Worm (Caenorhabditis elegans) whole organism, early embryonic: Measurements from ENCODE around the gene nep-1.

Experiments used
- B0310.2 ChIP-seq: sonication (generic microtip); optimal IDR thresholded peaks from 2 replicates; lab custom pipeline; 2016; ENCODE audit warnings: mild to moderate bottlenecking, missing genetic modification characterization, missing compliant biosample characterization
- F13C5.2 ChIP-seq: sonication (generic microtip); optimal IDR thresholded peaks from 2 replicates; lab custom pipeline; 2017; ENCODE audit warnings: mild to moderate bottlenecking, missing genetic modification characterization, inconsistent platforms, missing compliant biosample characterization
- aly-1 ChIP-seq: sonication (generic microtip); optimal IDR thresholded peaks from 2 replicates; lab custom pipeline; 2016; ENCODE audit warnings: missing genetic modification characterization, missing compliant biosample characterization
- ama-1 ChIP-seq: fragments of 150-350 bp; optimal IDR thresholded peaks from 2 replicates; lab custom pipeline; 2014
- ceh-13 ChIP-seq: fragments of 200-800 bp; sonication (Bioruptor generic); optimal IDR thresholded peaks from 2 replicates; lab custom pipeline; 2018; ENCODE audit warnings: mild to moderate bottlenecking, missing genetic modification characterization, missing compliant biosample characterization
- ceh-36 ChIP-seq: sonication (generic microtip); optimal IDR thresholded peaks from 2 replicates; lab custom pipeline; 2016; ENCODE audit warnings: missing genetic modification characterization, inconsistent platforms, missing compliant biosample characterization
- ets-7 ChIP-seq: sonication (generic microtip); optimal IDR thresholded peaks from 2 replicates; lab custom pipeline; 2016; ENCODE audit warnings: missing genotype, missing genetic modification characterization, missing compliant biosample characterization
- flt-1 ChIP-seq: fragments of 200-800 bp; sonication (Bioruptor generic); IDR thresholded peaks from 2 replicates; pipeline ENCODE4 v1.3.6; 2022; ENCODE audit warnings: missing genetic modification characterization, missing compliant biosample characterization
- hmbx-1 ChIP-seq: sonication (generic microtip); optimal IDR thresholded peaks from 2 replicates; lab custom pipeline; 2016; ENCODE audit warnings: mild to moderate bottlenecking, missing genetic modification characterization, missing compliant biosample characterization
- hmg-4 ChIP-seq: fragments of 200-800 bp; sonication (Bioruptor generic); optimal IDR thresholded peaks from 2 replicates; lab custom pipeline; 2018; ENCODE audit warnings: mild to moderate bottlenecking, missing genetic modification characterization, missing compliant biosample characterization
- hnd-1 ChIP-seq: sonication (generic microtip); optimal IDR thresholded peaks from 2 replicates; lab custom pipeline; 2016; ENCODE audit warnings: missing genetic modification characterization, missing compliant biosample characterization
- pes-1 ChIP-seq: fragments of 200-800 bp; sonication (Bioruptor generic); IDR thresholded peaks from 2 replicates; pipeline ENCODE4 v1.3.6; 2022; ENCODE audit warnings: missing genetic modification reagents, missing genetic modification characterization, missing compliant biosample characterization
- scrt-1 ChIP-seq: fragments of 200-800 bp; sonication (Bioruptor generic); IDR thresholded peaks from 2 replicates; pipeline ENCODE4 v1.3.6; 2022; ENCODE audit warnings: missing genetic modification characterization, missing compliant biosample characterization
- sea-1 ChIP-seq: fragments of 200-800 bp; sonication (Bioruptor generic); conservative IDR thresholded peaks from 2 replicates; pipeline ENCODE4 v1.3.6; 2022; ENCODE audit warnings: missing genetic modification characterization, missing compliant biosample characterization
- tbx-11 ChIP-seq: fragments of 200-800 bp; sonication (Bioruptor generic); IDR thresholded peaks from 2 replicates; pipeline ENCODE4 v1.3.6; 2022; ENCODE audit warnings: missing genetic modification characterization, missing compliant biosample characterization
- tbx-37 ChIP-seq: fragments of 200-800 bp; sonication (Bioruptor generic); conservative IDR thresholded peaks from 2 replicates; pipeline ENCODE4 v1.3.6; 2022; ENCODE audit warnings: missing genetic modification reagents, missing genetic modification characterization, missing compliant biosample characterization
- tra-4 ChIP-seq: sonication (generic microtip); optimal IDR thresholded peaks from 2 replicates; lab custom pipeline; 2017; ENCODE audit warnings: missing genetic modification characterization, missing compliant biosample characterization

nep-1 gene

DNA sequence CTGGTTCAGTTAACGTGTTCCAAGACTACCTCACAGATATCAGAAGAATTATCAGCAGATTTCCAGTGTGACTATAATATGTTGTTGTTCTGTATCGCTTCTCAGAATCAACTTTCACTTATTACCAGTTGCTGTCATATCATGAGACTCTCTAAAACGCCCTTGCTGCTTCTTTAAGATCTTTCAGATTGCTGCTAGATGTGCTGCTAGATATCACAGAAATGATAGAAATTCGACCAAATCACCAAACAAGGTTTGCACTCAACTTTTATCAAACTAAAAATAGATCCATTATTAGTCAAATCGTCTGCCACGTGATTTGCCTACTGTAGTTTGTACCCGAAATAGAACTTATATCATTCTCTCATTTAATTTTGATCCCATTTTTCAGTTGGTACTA, 12.4 kb downstream of the nep-1 start:
- TF ChIP-seq ets-7 = no peak
- TF ChIP-seq ceh-13 (GFP tag; lab: Kevin White, UChicago) = no peak
- no peak for TF ChIP-seq flt-1 (GFP tag; lab: Robert Waterston, UW)
- TF ChIP-seq ama-1 = no peak
- no peak for TF ChIP-seq pes-1
- TF ChIP-seq scrt-1 (GFP tag; lab: Robert Waterston, UW) = no peak
- TF ChIP-seq tbx-37 (GFP tag; lab: Robert Waterston, UW) = no peak
- no peak for TF ChIP-seq tbx-11 (GFP tag; lab: Robert Waterston, UW)
- TF ChIP-seq ceh-36 = no peak
- no peak for TF ChIP-seq aly-1 (tag; lab: Kevin White, UChicago)
- TF ChIP-seq hmg-4 (GFP tag; lab: Kevin White, UChicago) = no peak
- TF ChIP-seq tra-4 (tag; lab: Kevin White, UChicago) = no peak

DNA sequence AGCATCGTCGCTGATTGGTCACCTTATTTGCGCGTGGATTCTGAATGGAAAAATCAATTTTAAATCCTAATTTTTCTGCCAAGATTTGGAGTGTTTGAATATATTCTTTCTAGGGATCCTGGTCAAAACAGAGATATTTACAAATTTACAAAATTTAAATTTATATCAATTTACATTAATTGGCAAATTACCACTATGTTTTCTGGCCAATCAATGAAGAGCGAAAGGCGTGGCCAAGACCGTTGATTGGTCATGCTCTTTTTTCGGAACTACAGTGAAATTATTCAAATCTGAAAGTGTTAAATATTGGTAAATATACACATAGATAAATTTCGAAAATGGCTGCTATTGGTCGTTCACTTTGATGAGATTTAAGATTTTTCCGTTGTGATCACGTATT, 14.2 kb downstream of the nep-1 start:
- TF ChIP-seq ceh-13 (GFP tag; lab: Kevin White, UChicago) (no peak), aly-1 (tag; lab: Kevin White, UChicago) (no peak), ets-7 (no peak), B0310.2 (tag; lab: Kevin White, UChicago) (no peak), flt-1 (GFP tag; lab: Robert Waterston, UW) (no peak), F13C5.2 (tag; lab: Kevin White, UChicago) (no peak), scrt-1 (GFP tag; lab: Robert Waterston, UW) (no peak), hmbx-1 (tag; lab: Kevin White, UChicago) (no peak), tbx-37 (GFP tag; lab: Robert Waterston, UW) (no peak), tra-4 (tag; lab: Kevin White, UChicago) (no peak), ama-1 (no peak), pes-1 (no peak), sea-1 (GFP tag; lab: Robert Waterston, UW) (no peak), hmg-4 (GFP tag; lab: Kevin White, UChicago) (no peak), tbx-11 (GFP tag; lab: Robert Waterston, UW) (no peak), ceh-36 (no peak)

DNA sequence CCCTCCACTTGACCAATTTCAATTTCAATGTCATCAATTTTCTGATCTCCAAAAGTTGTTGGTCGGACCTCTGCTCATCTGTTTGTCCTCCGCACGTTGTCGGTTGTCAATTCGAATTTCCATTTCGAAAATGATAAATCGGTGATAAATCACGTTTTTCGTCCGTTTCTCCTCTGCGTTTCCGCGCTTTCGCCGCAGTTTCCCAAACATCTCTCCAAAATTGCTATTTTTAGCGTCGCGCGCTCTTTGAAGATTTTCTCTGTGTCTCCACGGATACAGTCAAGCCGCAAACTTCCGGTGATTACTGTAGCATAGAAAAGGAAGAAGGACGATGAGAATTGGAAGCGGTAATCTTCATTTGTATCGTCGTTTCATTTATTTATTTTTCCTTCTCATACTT, 15.0 kb downstream of the nep-1 start:
- TF ChIP-seq ets-7 (no peak), tbx-11 (GFP tag; lab: Robert Waterston, UW) (no peak), hmbx-1 (tag; lab: Kevin White, UChicago) (no peak), flt-1 (GFP tag; lab: Robert Waterston, UW) (no peak), aly-1 (tag; lab: Kevin White, UChicago) (no peak), ceh-13 (GFP tag; lab: Kevin White, UChicago) (no peak), ceh-36 (no peak), ama-1 (no peak), pes-1 (no peak)

DNA sequence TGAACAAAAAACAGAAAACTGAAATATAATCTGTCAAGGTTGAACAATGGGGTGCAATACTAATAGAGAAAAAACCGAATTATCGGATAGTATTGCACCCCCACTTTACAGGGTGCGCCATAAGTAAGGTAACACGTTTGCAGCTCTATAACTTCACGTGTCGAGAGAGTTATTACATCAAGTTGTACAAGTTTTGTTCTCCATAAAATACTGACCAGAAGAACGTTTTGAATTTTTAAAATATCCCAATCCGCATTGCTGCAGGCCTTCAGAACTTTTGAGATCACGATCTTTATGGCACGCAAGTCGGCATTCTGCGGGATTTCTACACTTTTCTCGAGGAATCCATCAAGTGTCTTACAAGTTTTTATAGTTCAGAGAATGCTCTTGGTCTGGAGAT, 19.2 kb downstream of the nep-1 start:
- TF ChIP-seq B0310.2 (tag; lab: Kevin White, UChicago) = no peak

DNA sequence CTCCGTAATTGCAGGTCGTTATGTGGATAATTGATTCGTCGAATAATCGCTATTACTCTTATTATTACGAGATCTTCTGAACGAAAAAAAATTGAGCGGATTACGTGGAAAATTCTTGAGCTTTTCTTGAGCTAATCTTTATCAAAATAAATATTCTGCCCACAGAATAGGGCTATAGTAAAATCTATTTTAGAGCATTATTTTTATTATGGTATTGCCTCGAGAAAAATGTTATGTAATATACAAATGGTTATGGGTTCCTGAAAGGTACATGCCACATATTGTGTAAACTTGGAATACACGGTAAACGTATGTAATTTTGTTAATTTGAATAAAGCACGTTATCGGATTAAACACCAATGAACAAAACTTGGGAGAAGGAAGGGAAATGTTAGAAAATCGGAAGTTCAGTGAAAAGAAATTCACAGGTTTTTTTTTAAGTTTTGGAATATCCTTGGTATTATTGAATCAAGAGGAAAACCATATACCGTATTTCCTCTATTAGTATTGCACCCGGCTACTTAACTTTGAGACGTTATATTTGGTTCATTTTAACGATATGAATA, 19.7 kb downstream of the nep-1 start:
- TF ChIP-seq tbx-37 (GFP tag; lab: Robert Waterston, UW) (peak; percentile 27; the same call in 1 of the 2 replicates), aly-1 (tag; lab: Kevin White, UChicago) (no peak), B0310.2 (tag; lab: Kevin White, UChicago) (peak; percentile 1), ceh-36 (peak; percentile 23), F13C5.2 (tag; lab: Kevin White, UChicago) (no peak)

DNA sequence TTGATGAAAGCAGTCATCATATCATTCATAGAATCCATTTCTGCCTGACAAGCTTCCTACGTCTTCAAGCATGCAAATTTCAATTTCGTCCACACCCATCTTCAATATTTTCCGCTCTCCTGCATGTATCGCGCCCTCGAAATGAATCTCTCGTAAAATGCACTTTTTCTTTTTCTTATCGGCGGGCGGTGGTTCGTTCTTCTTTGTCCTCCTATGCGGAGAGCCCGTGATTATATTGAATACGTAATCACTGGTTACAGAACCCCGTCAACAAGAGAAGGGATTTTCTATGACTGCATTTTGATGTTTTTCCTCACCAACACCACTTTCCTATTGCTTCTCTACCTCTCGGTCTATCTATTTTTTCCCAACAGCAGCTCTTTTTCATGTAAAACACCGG, 20.4 kb downstream of the nep-1 start:
- TF ChIP-seq ceh-36 (no peak), hmg-4 (GFP tag; lab: Kevin White, UChicago) (peak; percentile 56), tbx-11 (GFP tag; lab: Robert Waterston, UW) (no peak), ets-7 (no peak), ama-1 (peak; percentile 51), B0310.2 (tag; lab: Kevin White, UChicago) (no peak), scrt-1 (GFP tag; lab: Robert Waterston, UW) (no peak), F13C5.2 (tag; lab: Kevin White, UChicago) (no peak), aly-1 (tag; lab: Kevin White, UChicago) (no peak), sea-1 (GFP tag; lab: Robert Waterston, UW) (peak; percentile 39; the same call in 1 of the 2 replicates)

DNA sequence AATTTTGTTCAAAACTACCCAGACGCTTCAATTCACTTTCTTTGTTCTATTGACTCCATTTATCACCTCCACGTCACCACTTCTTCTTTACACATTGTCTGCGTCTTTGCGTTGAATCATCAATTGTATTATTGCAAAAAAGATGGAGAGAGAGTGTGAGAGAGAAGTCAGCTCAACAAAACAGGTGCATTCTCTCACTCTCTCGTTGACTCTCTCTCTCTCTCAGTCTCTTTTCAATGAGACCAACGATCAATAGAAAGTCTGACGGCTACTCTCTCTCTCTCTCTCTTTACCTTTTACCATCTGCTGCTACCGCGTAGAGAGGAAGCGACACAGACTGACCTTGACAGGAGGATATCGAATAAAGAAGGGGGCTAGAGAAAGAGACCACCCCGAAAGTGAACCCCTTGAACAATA, 21.2 kb downstream of the nep-1 start:
- TF ChIP-seq ama-1 = peak; percentile 90
- no peak for TF ChIP-seq pes-1
- TF ChIP-seq sea-1 (GFP tag; lab: Robert Waterston, UW) = no peak
- peak; percentile 35 for TF ChIP-seq ceh-36
- no peak for TF ChIP-seq aly-1 (tag; lab: Kevin White, UChicago)
- TF ChIP-seq scrt-1 (GFP tag; lab: Robert Waterston, UW) = 0 out of 2 replicates have a peak, but pooled peaks have one; percentile 40
- peak; percentile 74 for TF ChIP-seq hmg-4 (GFP tag; lab: Kevin White, UChicago)
- no peak for TF ChIP-seq ceh-13 (GFP tag; lab: Kevin White, UChicago)
- TF ChIP-seq tra-4 (tag; lab: Kevin White, UChicago) = no peak
- peak; percentile 37 for TF ChIP-seq F13C5.2 (tag; lab: Kevin White, UChicago)
- TF ChIP-seq hmbx-1 (tag; lab: Kevin White, UChicago) = no peak
- TF ChIP-seq tbx-11 (GFP tag; lab: Robert Waterston, UW) = no peak
- TF ChIP-seq flt-1 (GFP tag; lab: Robert Waterston, UW) = 0 out of 2 replicates have a peak, but pooled peaks have one; percentile 10
- no peak for TF ChIP-seq hnd-1
- TF ChIP-seq ets-7 = peak; percentile 7
- no peak for TF ChIP-seq B0310.2 (tag; lab: Kevin White, UChicago)
- no peak for TF ChIP-seq tbx-37 (GFP tag; lab: Robert Waterston, UW)
